Worm (Caenorhabditis elegans): ENCODE data around the gene T24D5.1.

Gene T24D5.1

ce11 chrX:12619165-12619564, 44.6 kb downstream of the T24D5.1 start, which contains the start of gene R09A8.2:
Gene R09A8.2, plus strand, starts transcription at chrX:12619465.
- no peak for TF ChIP-seq med-1 (GFP tag; optimal IDR thresholded peaks at IDR 0.05; ENCODE audit: insufficient read depth)
- TF ChIP-seq tab-1 (GFP tag; IDR thresholded peaks at IDR 0.05): no peak
- TF ChIP-seq ref-1 (GFP tag; conservative IDR thresholded peaks at IDR 0.05): no peak

ce11 chrX:12620310-12620709, 45.7 kb downstream of the T24D5.1 start:
- TF ChIP-seq cog-1 (tag; optimal IDR thresholded peaks at IDR 0.05): no peak
- no peak for TF ChIP-seq T22C8.4 (GFP tag; IDR thresholded peaks at IDR 0.05)
- no peak for TF ChIP-seq flt-1 (GFP tag; IDR thresholded peaks at IDR 0.05)
- no peak for TF ChIP-seq tab-1 (GFP tag; IDR thresholded peaks at IDR 0.05)
- TF ChIP-seq klf-2 (GFP tag; conservative IDR thresholded peaks at IDR 0.05): no peak
- TF ChIP-seq ztf-29 (GFP tag; IDR thresholded peaks at IDR 0.05): no peak
- no peak for TF ChIP-seq med-1 (GFP tag; optimal IDR thresholded peaks at IDR 0.05; ENCODE audit: insufficient read depth)
- no peak for TF ChIP-seq ref-1 (GFP tag; conservative IDR thresholded peaks at IDR 0.05)
- no peak for TF ChIP-seq ztf-23 (GFP tag; IDR thresholded peaks at IDR 0.05)

Measured in whole organism, midembryonic.